Worm (Caenorhabditis elegans) whole organism, L1 larva: ENCODE measurements around the gene F49C12.3.

Experiments used
- C16A3.4 ChIP-seq: fragments of 150-350 bp; optimal IDR thresholded peaks from 2 replicates; lab custom pipeline; 2014; ENCODE audit warnings: missing biosample characterization, missing genetic modification characterization
- C34B4.2 ChIP-seq: sonication (generic microtip); optimal IDR thresholded peaks from 2 replicates; lab custom pipeline; 2017; ENCODE audit warnings: mild to moderate bottlenecking, missing genetic modification characterization, missing compliant biosample characterization
- F16B12.6 ChIP-seq: fragments of 150-350 bp; optimal IDR thresholded peaks from 2 replicates; lab custom pipeline; 2014; ENCODE audit warnings: missing biosample characterization, missing genetic modification characterization
- Y116A8C.19 ChIP-seq: sonication (generic microtip); optimal IDR thresholded peaks from 2 replicates; lab custom pipeline; 2016; ENCODE audit warnings: missing compliant biosample characterization, missing genetic modification characterization, borderline replicate concordance
- alr-1 ChIP-seq: fragments of 200-800 bp; sonication (Bioruptor generic); optimal IDR thresholded peaks from 2 replicates; lab custom pipeline; 2018; ENCODE audit warnings: borderline replicate concordance, mild to moderate bottlenecking, missing genetic modification characterization, missing compliant biosample characterization
- ama-1 ChIP-seq: fragments of 150-350 bp; optimal IDR thresholded peaks from 2 replicates; lab custom pipeline; 2014
- ceh-8 ChIP-seq: fragments of 200-800 bp; sonication (Bioruptor generic); optimal IDR thresholded peaks from 2 replicates; lab custom pipeline; 2018; ENCODE audit warnings: mild to moderate bottlenecking, missing genetic modification characterization, moderate library complexity, missing compliant biosample characterization
- ceh-82 ChIP-seq, 3 experiments: fragments of 150-350 bp in 1 of 3; sonication (generic microtip) in 2 of 3; optimal IDR thresholded peaks; 2 replicates each; lab custom pipeline; 2014 to 2017; ENCODE audit warnings: missing biosample characterization in 3 of 3, missing genetic modification characterization in 3 of 3
- ceh-90 ChIP-seq: sonication (generic microtip); optimal IDR thresholded peaks from 2 replicates; lab custom pipeline; 2016; ENCODE audit warnings: missing genetic modification characterization, missing compliant biosample characterization
- ces-1 ChIP-seq: fragments of 150-350 bp; optimal IDR thresholded peaks from 2 replicates; lab custom pipeline; 2014; ENCODE audit warnings: missing biosample characterization, missing genetic modification reagents, missing genetic modification characterization
- dsc-1 ChIP-seq: sonication (generic microtip); optimal IDR thresholded peaks from 2 replicates; lab custom pipeline; 2016; ENCODE audit warnings: mild to moderate bottlenecking, missing genetic modification characterization, missing compliant biosample characterization
- efl-1 ChIP-seq, 4 experiments: fragments of 150-350 bp; optimal IDR thresholded peaks in 3 of 4; peaks in 1 of 4; 1 replicate in 1 of 4; 2 replicates in 3 of 4; lab custom pipeline; 2014; ENCODE audit warnings: missing biosample characterization in 2 of 4, missing genetic modification characterization in 2 of 4, missing genetic modification reagents in 2 of 4
- efl-3 ChIP-seq: fragments of 200-800 bp; sonication (Bioruptor generic); optimal IDR thresholded peaks from 2 replicates; lab custom pipeline; 2018; ENCODE audit warnings: mild to moderate bottlenecking, missing genetic modification characterization, missing compliant biosample characterization
- egl-13 ChIP-seq: sonication (generic microtip); optimal IDR thresholded peaks from 2 replicates; lab custom pipeline; 2016; ENCODE audit warnings: missing genotype, missing genetic modification reagents, missing genetic modification characterization, missing compliant biosample characterization
- egl-27 ChIP-seq, 2 experiments: fragments of 150-350 bp in 1 of 2; sonication (generic microtip); optimal IDR thresholded peaks; 3 replicates each; lab custom pipeline; 2017 to 2018; ENCODE audit warnings: missing biosample characterization in 2 of 2, missing genetic modification characterization in 2 of 2, missing genetic modification reagents in 2 of 2
- ets-5 ChIP-seq: fragments of 200-800 bp; sonication (Bioruptor generic); IDR thresholded peaks from 2 replicates; pipeline ENCODE4 v1.3.6; 2022; ENCODE audit warnings: missing genetic modification characterization, missing compliant biosample characterization
- fkh-10 ChIP-seq: sonication (generic microtip); optimal IDR thresholded peaks from 2 replicates; lab custom pipeline; 2017; ENCODE audit warnings: missing biosample characterization, missing genetic modification reagents, missing genetic modification characterization
- fos-1 ChIP-seq: fragments of 150-350 bp; optimal IDR thresholded peaks from 2 replicates; lab custom pipeline; 2014; ENCODE audit warnings: missing biosample characterization, missing genetic modification characterization
- grh-1 ChIP-seq: fragments of 200-800 bp; sonication (Bioruptor generic); IDR thresholded peaks from 2 replicates; pipeline ENCODE4 v1.3.6; 2022; ENCODE audit warnings: missing genetic modification reagents, missing genetic modification characterization, missing compliant biosample characterization
- isw-1 ChIP-seq: fragments of 200-800 bp; sonication (Bioruptor generic); IDR thresholded peaks from 2 replicates; pipeline ENCODE4 v1.3.6; 2022; ENCODE audit warnings: missing genetic modification characterization, missing compliant biosample characterization
- lin-13 ChIP-seq: fragments of 150-350 bp; optimal IDR thresholded peaks from 2 replicates; lab custom pipeline; 2014; ENCODE audit warnings: missing biosample characterization, missing genetic modification reagents, missing genetic modification characterization
- lin-14 ChIP-seq: fragments of 200-800 bp; sonication (Bioruptor generic); optimal IDR thresholded peaks from 2 replicates; lab custom pipeline; 2018; ENCODE audit warnings: mild to moderate bottlenecking, missing genetic modification characterization, moderate library complexity, missing compliant biosample characterization
- lin-39 ChIP-seq: fragments of 150-350 bp; optimal IDR thresholded peaks from 2 replicates; lab custom pipeline; 2014; ENCODE audit warnings: missing biosample characterization, missing genetic modification reagents, missing genetic modification characterization
- lir-3 ChIP-seq: sonication (generic microtip); optimal IDR thresholded peaks from 2 replicates; lab custom pipeline; 2016; ENCODE audit warnings: mild to moderate bottlenecking, missing genetic modification characterization, moderate library complexity, missing compliant biosample characterization; ENCODE audit not compliant: poor library complexity
- mab-9 ChIP-seq: fragments of 200-800 bp; sonication (Bioruptor generic); IDR thresholded peaks from 2 replicates; pipeline ENCODE4 v1.3.6; 2022; ENCODE audit warnings: missing genetic modification reagents, missing genetic modification characterization, missing compliant biosample characterization
- nhr-11 ChIP-seq: fragments of 150-350 bp; optimal IDR thresholded peaks from 2 replicates; lab custom pipeline; 2014; ENCODE audit warnings: missing biosample characterization, missing genetic modification characterization
- nhr-19 ChIP-seq: fragments of 200-800 bp; sonication (Bioruptor generic); conservative IDR thresholded peaks from 2 replicates; pipeline ENCODE4 v1.3.6; 2022; ENCODE audit warnings: missing genetic modification characterization, missing compliant biosample characterization
- nhr-20 ChIP-seq: sonication (generic microtip); optimal IDR thresholded peaks from 2 replicates; lab custom pipeline; 2016; ENCODE audit warnings: mild to moderate bottlenecking, missing genetic modification characterization, missing compliant biosample characterization
- nhr-28 ChIP-seq: fragments of 150-350 bp; optimal IDR thresholded peaks from 2 replicates; lab custom pipeline; 2014; ENCODE audit warnings: missing biosample characterization, missing genetic modification characterization
- nhr-47 ChIP-seq: sonication (generic microtip); optimal IDR thresholded peaks from 2 replicates; lab custom pipeline; 2016; ENCODE audit warnings: mild to moderate bottlenecking, missing genetic modification characterization, moderate library complexity, missing compliant biosample characterization
- nhr-71 ChIP-seq: sonication (generic microtip); optimal IDR thresholded peaks from 2 replicates; lab custom pipeline; 2016; ENCODE audit warnings: mild to moderate bottlenecking, missing genetic modification characterization, moderate library complexity, missing compliant biosample characterization
- nhr-76 ChIP-seq: sonication (generic microtip); optimal IDR thresholded peaks from 2 replicates; lab custom pipeline; 2017; ENCODE audit warnings: missing biosample characterization, missing genetic modification characterization
- nhr-77 ChIP-seq: fragments of 150-350 bp; optimal IDR thresholded peaks from 2 replicates; lab custom pipeline; 2014; ENCODE audit warnings: missing biosample characterization, missing genetic modification characterization
- nhr-85 ChIP-seq: sonication (generic microtip); peaks from one replicate; lab custom pipeline; 2016; ENCODE audit warnings: missing genetic modification characterization, inconsistent platforms, missing compliant biosample characterization
- pag-3 ChIP-seq: sonication (generic microtip); optimal IDR thresholded peaks from 2 replicates; lab custom pipeline; 2017; ENCODE audit warnings: missing genetic modification characterization, mild to moderate bottlenecking, missing compliant biosample characterization, antibody characterized with exemption, borderline replicate concordance; ENCODE audit not compliant: insufficient read depth
- pqm-1 ChIP-seq: sonication (generic microtip); optimal IDR thresholded peaks from 3 replicates; lab custom pipeline; 2017; ENCODE audit warnings: missing biosample characterization, missing genetic modification characterization
- rnt-1 ChIP-seq: sonication (generic microtip); optimal IDR thresholded peaks from 2 replicates; lab custom pipeline; 2016; ENCODE audit warnings: mild to moderate bottlenecking, missing genetic modification characterization, moderate library complexity, missing compliant biosample characterization
- snpc-4 ChIP-seq: fragments of 150-350 bp; optimal IDR thresholded peaks from 2 replicates; lab custom pipeline; 2014; ENCODE audit warnings: missing biosample characterization, missing genetic modification characterization
- snu-23 ChIP-seq: sonication (generic microtip); optimal IDR thresholded peaks from 2 replicates; lab custom pipeline; 2016; ENCODE audit warnings: missing genetic modification characterization, missing compliant biosample characterization
- sox-4 ChIP-seq: sonication (generic microtip); optimal IDR thresholded peaks from 2 replicates; lab custom pipeline; 2016; ENCODE audit warnings: missing genetic modification characterization, missing compliant biosample characterization
- sptf-1 ChIP-seq: fragments of 150-350 bp; optimal IDR thresholded peaks from 2 replicates; lab custom pipeline; 2014; ENCODE audit warnings: missing biosample characterization, missing genetic modification characterization
- sup-37 ChIP-seq: fragments of 200-800 bp; sonication (Bioruptor generic); optimal IDR thresholded peaks from 2 replicates; lab custom pipeline; 2018; ENCODE audit warnings: mild to moderate bottlenecking, missing genetic modification characterization, missing compliant biosample characterization
- swsn-7 ChIP-seq: sonication (generic microtip); optimal IDR thresholded peaks from 2 replicates; lab custom pipeline; 2016; ENCODE audit warnings: missing genetic modification characterization, missing compliant biosample characterization
- unc-30 ChIP-seq: sonication (generic microtip); optimal IDR thresholded peaks from 2 replicates; lab custom pipeline; 2017; ENCODE audit warnings: missing biosample characterization, missing genetic modification characterization
- unc-62 ChIP-seq: fragments of 150-350 bp; optimal IDR thresholded peaks from 2 replicates; lab custom pipeline; 2014; ENCODE audit warnings: missing biosample characterization, missing genetic modification reagents, missing genetic modification characterization
- unc-86 ChIP-seq: sonication (generic microtip); optimal IDR thresholded peaks from 2 replicates; lab custom pipeline; 2016; ENCODE audit warnings: missing genetic modification characterization, missing compliant biosample characterization
- unc-98 ChIP-seq: fragments of 200-800 bp; sonication (Bioruptor generic); IDR thresholded peaks from 2 replicates; pipeline ENCODE4 v1.3.6; 2022; ENCODE audit warnings: missing genetic modification characterization, missing compliant biosample characterization
- xbp-1 ChIP-seq: sonication (generic microtip); optimal IDR thresholded peaks from 2 replicates; lab custom pipeline; 2016; ENCODE audit warnings: missing genetic modification characterization, missing compliant biosample characterization
- zip-4 ChIP-seq: fragments of 200-800 bp; sonication (Bioruptor generic); optimal IDR thresholded peaks from 2 replicates; lab custom pipeline; 2018; ENCODE audit warnings: mild to moderate bottlenecking, missing genetic modification characterization, moderate library complexity, missing compliant biosample characterization

F49C12.3 gene

DNA sequence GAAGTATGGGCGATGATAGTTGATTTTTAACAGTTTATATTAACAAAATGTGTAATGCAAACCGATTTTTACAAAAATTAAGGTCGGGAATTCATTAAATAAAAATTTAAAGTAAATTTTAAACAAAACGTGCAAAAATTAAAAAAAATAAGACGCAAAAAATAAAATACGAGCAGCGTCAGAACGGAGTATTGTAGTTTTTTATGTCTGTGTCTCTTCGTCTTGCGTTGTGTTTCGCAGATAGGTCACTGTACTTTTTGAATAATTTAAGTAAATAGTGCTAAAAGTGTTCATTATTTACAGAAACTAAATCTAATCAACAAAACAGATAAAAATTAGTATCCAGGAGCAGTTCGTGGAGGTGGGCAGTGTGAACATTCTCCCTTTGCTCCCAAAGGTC is 39.9 kb upstream of the F49C12.3 start (continued):
- TF ChIP-seq lir-3 (tag; lab: Kevin White, UChicago) (no peak), unc-30 (no peak), sox-4 (tag; lab: Kevin White, UChicago) (no peak), ceh-82 (tag; optimal IDR thresholded peaks at IDR 0.05; lab: Kevin White, UChicago) (peak in 1 of 3 experiments; percentile 7), rnt-1 (tag; lab: Kevin White, UChicago) (no peak), nhr-47 (tag; lab: Kevin White, UChicago) (peak; percentile 37), zip-4 (GFP tag; lab: Kevin White, UChicago) (no peak), ets-5 (GFP tag; lab: Robert Waterston, UW) (no peak), egl-27 (tag; optimal IDR thresholded peaks at IDR 0.05; lab: Kevin White, UChicago) (no peak), sptf-1 (tag; lab: Kevin White, UChicago) (no peak), pqm-1 (no peak), nhr-11 (tag; lab: Kevin White, UChicago) (no peak), C34B4.2 (tag; lab: Kevin White, UChicago) (no peak), isw-1 (GFP tag; lab: Robert Waterston, UW) (no peak), lin-39 (tag; lab: Kevin White, UChicago) (no peak), fos-1 (tag; lab: Kevin White, UChicago) (no peak), fkh-10 (GFP tag; lab: Kevin White, UChicago) (no peak), efl-3 (no peak), pag-3 (no peak), snpc-4 (no peak), Y116A8C.19 (no peak), egl-13 (no peak), ama-1 (lab: Kevin White, UChicago) (no peak), unc-86 (tag; lab: Kevin White, UChicago) (no peak), nhr-76 (tag; lab: Kevin White, UChicago) (no peak), unc-62 (GFP tag; lab: Kevin White, UChicago) (no peak), unc-98 (GFP tag; lab: Robert Waterston, UW) (no peak), nhr-77 (tag; lab: Kevin White, UChicago) (no peak), sup-37 (GFP tag; lab: Kevin White, UChicago) (no peak), C16A3.4 (tag; lab: Kevin White, UChicago) (no peak), lin-13 (GFP tag; lab: Kevin White, UChicago) (no peak), nhr-71 (peak; percentile 63), nhr-28 (tag; lab: Kevin White, UChicago) (no peak), grh-1 (GFP tag; lab: Robert Waterston, UW) (no peak)

DNA sequence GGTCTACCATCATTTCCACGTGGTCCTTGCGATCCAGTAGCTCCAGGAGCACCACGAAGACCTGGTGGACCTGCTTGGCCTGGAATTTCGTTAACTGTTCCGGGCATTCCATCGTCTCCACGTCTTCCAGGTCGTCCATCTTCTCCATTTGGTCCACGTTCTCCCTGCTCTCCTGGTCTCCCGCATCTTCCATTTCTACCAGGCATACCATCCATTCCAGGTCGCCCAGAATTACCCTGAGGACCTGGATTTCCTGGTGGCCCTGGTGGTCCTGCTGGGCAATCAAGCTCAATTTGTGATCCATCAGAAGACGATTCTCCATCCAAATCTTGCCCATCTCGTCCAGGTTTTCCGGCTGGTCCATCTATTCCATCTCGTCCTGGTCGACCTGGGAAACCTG is 39.4 kb upstream of the F49C12.3 start:
- no peak for TF ChIP-seq nhr-20
- no peak for TF ChIP-seq efl-1 (optimal IDR thresholded peaks at IDR 0.05; lab: Kevin White, UChicago)
- TF ChIP-seq efl-1 (GFP tag; optimal IDR thresholded peaks at IDR 0.05 in 1 of 2; lab: Kevin White, UChicago), result peak in 1 of 2 experiments; percentile 70
- TF ChIP-seq ceh-90 (tag; lab: Kevin White, UChicago), result no peak
- TF ChIP-seq, all 84 proteins: peak for 1

- no peak for TF ChIP-seq ama-1 (lab: Kevin White, UChicago)
- no peak for TF ChIP-seq F16B12.6 (tag; lab: Kevin White, UChicago)
- TF ChIP-seq ceh-8 (GFP tag; lab: Kevin White, UChicago), result no peak
- TF ChIP-seq ces-1 (GFP tag; lab: Kevin White, UChicago), result no peak
- TF ChIP-seq nhr-85 (tag; lab: Kevin White, UChicago), result no peak
- TF ChIP-seq swsn-7 (tag; lab: Kevin White, UChicago), result no peak
- TF ChIP-seq lin-14 (GFP tag; lab: Kevin White, UChicago), result no peak
- no peak for TF ChIP-seq lir-3 (tag; lab: Kevin White, UChicago)
- no peak for TF ChIP-seq ceh-82 (tag; optimal IDR thresholded peaks at IDR 0.05; lab: Kevin White, UChicago)
- TF ChIP-seq xbp-1 (tag; lab: Kevin White, UChicago), result no peak
- no peak for TF ChIP-seq nhr-19 (GFP tag; lab: Robert Waterston, UW)
- TF ChIP-seq pqm-1, result no peak
- TF ChIP-seq nhr-71, result no peak
- TF ChIP-seq snu-23 (GFP tag; lab: Kevin White, UChicago), result no peak
- no peak for TF ChIP-seq rnt-1 (tag; lab: Kevin White, UChicago)
- no peak for TF ChIP-seq mab-9 (GFP tag; lab: Robert Waterston, UW)
- no peak for TF ChIP-seq dsc-1 (tag; lab: Kevin White, UChicago)
- no peak for TF ChIP-seq alr-1
- TF ChIP-seq, all 84 proteins: peak for 0
Observed at ce11 chrIV:9261687-9262086, 38.5 kb upstream of the F49C12.3 start, which contains the start of gene col-120. Gene col-120 (minus strand): TSS chrIV:9261787.
